Fruit fly (Drosophila melanogaster) whole organism, embryonic: Measurements from ENCODE around the gene MED27.

Source experiments
- BEAF-32 ChIP-seq: fragments of 200-800 bp; sonication (Bioruptor generic); optimal IDR thresholded peaks from 3 replicates; lab custom pipeline; 2017; ENCODE audit warnings: missing biosample characterization, missing genetic modification characterization, mild to moderate bottlenecking, moderate library complexity, missing genetic modification reagents
- Blimp-1 ChIP-seq: fragments of 200-800 bp; sonication (Bioruptor generic); optimal IDR thresholded peaks from 3 replicates; lab custom pipeline; 2018; ENCODE audit warnings: missing biosample characterization, missing genetic modification characterization, mild to moderate bottlenecking, moderate library complexity, missing genetic modification reagents
- CG10267 ChIP-seq: fragments of 200-800 bp; sonication (Bioruptor generic); optimal IDR thresholded peaks from 2 replicates; lab custom pipeline; 2018; ENCODE audit warnings: missing biosample characterization, mild to moderate bottlenecking, missing genetic modification characterization, moderate library complexity
- CG11398 ChIP-seq: fragments of 200-800 bp; sonication (Bioruptor generic); optimal IDR thresholded peaks from 2 replicates; lab custom pipeline; 2016; ENCODE audit warnings: missing biosample characterization, missing genetic modification characterization
- CG12391 ChIP-seq: fragments of 200-800 bp; sonication (Bioruptor generic); optimal IDR thresholded peaks from 3 replicates; lab custom pipeline; 2018; ENCODE audit warnings: missing biosample characterization, mild to moderate bottlenecking, missing genetic modification characterization, moderate library complexity
- CG14667 ChIP-seq: fragments of 200-800 bp; sonication (Bioruptor generic); IDR thresholded peaks from 2 replicates; pipeline ENCODE4 v1.3.6; 2022; ENCODE audit warnings: missing biosample characterization, missing genetic modification characterization
- CG15073 ChIP-seq: fragments of 200-800 bp; sonication (Bioruptor generic); optimal IDR thresholded peaks from 2 replicates; lab custom pipeline; 2016; ENCODE audit warnings: missing biosample characterization, missing genetic modification characterization
- CG15601 ChIP-seq: fragments of 200-800 bp; sonication (Bioruptor generic); optimal IDR thresholded peaks from 3 replicates; lab custom pipeline; 2019; ENCODE audit warnings: missing biosample characterization, mild to moderate bottlenecking, missing genetic modification characterization, moderate library complexity
- CG16863 ChIP-seq: fragments of 200-800 bp; sonication (Bioruptor generic); optimal IDR thresholded peaks from 3 replicates; lab custom pipeline; 2016; ENCODE audit warnings: missing biosample characterization, missing genetic modification characterization
- CG1832 ChIP-seq: fragments of 200-800 bp; sonication (Bioruptor generic); optimal IDR thresholded peaks from 2 replicates; lab custom pipeline; 2017; ENCODE audit warnings: missing biosample characterization, mild to moderate bottlenecking, missing genetic modification characterization, inconsistent platforms
- CG2678 ChIP-seq: fragments of 200-800 bp; sonication (Bioruptor generic); optimal IDR thresholded peaks from 3 replicates; lab custom pipeline; 2019; ENCODE audit warnings: missing biosample characterization, mild to moderate bottlenecking, missing genetic modification characterization, moderate library complexity
- CG31365 ChIP-seq: fragments of 200-800 bp; sonication (Bioruptor generic); optimal IDR thresholded peaks from 2 replicates; lab custom pipeline; 2018; ENCODE audit warnings: missing biosample characterization, mild to moderate bottlenecking, missing genetic modification characterization
- CG31388 ChIP-seq: fragments of 200-800 bp; sonication (Bioruptor generic); optimal IDR thresholded peaks from 2 replicates; lab custom pipeline; 2016; ENCODE audit warnings: missing biosample characterization, missing genetic modification characterization
- CG31441 ChIP-seq: fragments of 200-800 bp; sonication (Bioruptor generic); IDR thresholded peaks from 2 replicates; pipeline ENCODE4 v1.3.6; 2022; ENCODE audit warnings: missing biosample characterization, missing genetic modification characterization
- CG32772 ChIP-seq: fragments of 200-800 bp; sonication (Bioruptor generic); IDR thresholded peaks from 2 replicates; pipeline ENCODE4 v1.3.6; 2022; ENCODE audit warnings: missing biosample characterization, missing genetic modification characterization
- CG3407 ChIP-seq: fragments of 200-800 bp; sonication (Bioruptor generic); optimal IDR thresholded peaks from 2 replicates; lab custom pipeline; 2018; ENCODE audit warnings: missing biosample characterization, mild to moderate bottlenecking, missing genetic modification characterization
- CG6254 ChIP-seq: fragments of 200-800 bp; sonication (Bioruptor generic); optimal IDR thresholded peaks from 3 replicates; lab custom pipeline; 2017; ENCODE audit warnings: mild to moderate bottlenecking, missing biosample characterization, missing genetic modification reagents, missing genetic modification characterization
- CG8478 ChIP-seq: fragments of >200 bp; optimal IDR thresholded peaks from 2 replicates; lab custom pipeline; 2018
- CG8924 ChIP-seq: fragments of 200-800 bp; optimal IDR thresholded peaks from 3 replicates; lab custom pipeline; 2019; ENCODE audit warnings: missing biosample characterization, mild to moderate bottlenecking, missing genetic modification characterization, moderate library complexity
- CoRest ChIP-seq: fragments of 200-800 bp; sonication (Bioruptor generic); optimal IDR thresholded peaks from 3 replicates; lab custom pipeline; 2018; ENCODE audit warnings: missing biosample characterization, mild to moderate bottlenecking, missing genetic modification characterization, moderate library complexity
- Dbx ChIP-seq: fragments of 200-800 bp; sonication (Bioruptor generic); IDR thresholded peaks from 3 replicates; pipeline ENCODE4 v1.3.6; 2022; ENCODE audit warnings: missing biosample characterization, missing genetic modification characterization
- Dp ChIP-seq: fragments of 200-800 bp; sonication (Bioruptor generic); optimal IDR thresholded peaks from 2 replicates; lab custom pipeline; 2018; ENCODE audit warnings: missing biosample characterization, mild to moderate bottlenecking, missing genetic modification characterization, moderate library complexity
- Ets65A ChIP-seq: fragments of 200-800 bp; sonication (Bioruptor generic); peaks from one replicate; lab custom pipeline; 2016; ENCODE audit warnings: missing biosample characterization, missing genetic modification characterization
- HmgZ ChIP-seq: fragments of 200-800 bp; sonication (Bioruptor generic); optimal IDR thresholded peaks from 2 replicates; lab custom pipeline; 2018; ENCODE audit warnings: missing biosample characterization, mild to moderate bottlenecking, missing genetic modification characterization
- Nf-YC ChIP-seq: fragments of 200-800 bp; optimal IDR thresholded peaks from 3 replicates; lab custom pipeline; 2019; ENCODE audit warnings: missing biosample characterization, mild to moderate bottlenecking, missing genetic modification characterization, moderate library complexity
- Oaz ChIP-seq: fragments of 200-800 bp; sonication (Bioruptor generic); IDR thresholded peaks from 2 replicates; pipeline ENCODE4 v1.3.6; 2022; ENCODE audit warnings: missing biosample characterization, missing genetic modification characterization
- Optix ChIP-seq: fragments of 200-800 bp; sonication (Bioruptor generic); IDR thresholded peaks from 3 replicates; pipeline ENCODE4 v1.3.6; 2022; ENCODE audit warnings: missing biosample characterization, missing genetic modification characterization
- Pdp1 ChIP-seq, 2 experiments: fragments of 200-800 bp; sonication (Bioruptor generic); optimal IDR thresholded peaks; 3 replicates each; lab custom pipeline; 2016; ENCODE audit warnings: missing biosample characterization in 2 of 2, missing genetic modification characterization in 2 of 2, mild to moderate bottlenecking in 1 of 2, moderate library complexity in 1 of 2
- Sox100B ChIP-seq: fragments of 200-800 bp; sonication (Bioruptor generic); optimal IDR thresholded peaks from 3 replicates; lab custom pipeline; 2018; ENCODE audit warnings: missing biosample characterization, mild to moderate bottlenecking, missing genetic modification characterization
- Taf1 ChIP-seq: fragments of 200-800 bp; sonication (Bioruptor generic); IDR thresholded peaks from 2 replicates; pipeline ENCODE4 v1.3.6; 2022; ENCODE audit warnings: missing biosample characterization, missing genetic modification characterization
- amos ChIP-seq: fragments of 200-800 bp; sonication (Bioruptor generic); IDR thresholded peaks from 2 replicates; pipeline ENCODE4 v1.3.6; 2022; ENCODE audit warnings: missing biosample characterization, missing genetic modification characterization; ENCODE audit not compliant: partially characterized antibody
- aop ChIP-seq: fragments of 200-800 bp; sonication (Bioruptor generic); IDR thresholded peaks from 2 replicates; pipeline ENCODE4 v1.3.6; 2022; ENCODE audit warnings: missing biosample characterization, missing genetic modification characterization
- croc ChIP-seq: fragments of 200-800 bp; sonication (Bioruptor generic); conservative IDR thresholded peaks from 3 replicates; pipeline ENCODE4 v1.3.6; 2022; ENCODE audit warnings: missing biosample characterization, missing genetic modification characterization
- fd3F ChIP-seq: fragments of 200-800 bp; sonication (Bioruptor generic); optimal IDR thresholded peaks from 2 replicates; lab custom pipeline; 2018; ENCODE audit warnings: missing biosample characterization, mild to moderate bottlenecking, missing genetic modification characterization, moderate library complexity
- ftz-f1 ChIP-seq: fragments of 200-800 bp; sonication (Bioruptor generic); optimal IDR thresholded peaks from 2 replicates; lab custom pipeline; 2016; ENCODE audit warnings: missing biosample characterization, missing genetic modification characterization
- hkb ChIP-seq, 2 experiments: fragments of 200-800 bp in 1 of 2; fragments of >200 bp in 1 of 2; sonication (Bioruptor generic) in 1 of 2; IDR thresholded peaks in 1 of 2; optimal IDR thresholded peaks in 1 of 2; 2 replicates each; pipeline versions ENCODE4 v1.3.6 to Lab custom; 2017 to 2022; ENCODE audit warnings: missing biosample characterization in 1 of 2, missing genetic modification characterization in 1 of 2
- ind ChIP-seq: fragments of 200-800 bp; sonication (Bioruptor generic); optimal IDR thresholded peaks from 3 replicates; lab custom pipeline; 2016; ENCODE audit warnings: missing biosample characterization, missing genetic modification characterization
- ken ChIP-seq: fragments of 200-800 bp; sonication (Bioruptor generic); IDR thresholded peaks from 3 replicates; pipeline ENCODE4 v1.3.6; 2022; ENCODE audit warnings: missing biosample characterization, missing genetic modification characterization
- klu ChIP-seq: fragments of 200-800 bp; sonication (Bioruptor generic); IDR thresholded peaks from 2 replicates; pipeline ENCODE4 v1.3.6; 2022; ENCODE audit warnings: missing biosample characterization, missing genetic modification characterization
- knrl ChIP-seq: fragments of 200-800 bp; sonication (Bioruptor generic); IDR thresholded peaks from 3 replicates; pipeline ENCODE4 v1.3.6; 2022; ENCODE audit warnings: missing biosample characterization, missing genetic modification characterization; ENCODE audit not compliant: partially characterized antibody
- maf-S ChIP-seq: fragments of 200-800 bp; sonication (Bioruptor generic); optimal IDR thresholded peaks from 2 replicates; lab custom pipeline; 2016; ENCODE audit warnings: missing biosample characterization, missing genetic modification characterization
- nom ChIP-seq: fragments of 200-800 bp; sonication (Bioruptor generic); optimal IDR thresholded peaks from 2 replicates; lab custom pipeline; 2017; ENCODE audit warnings: missing biosample characterization, missing genetic modification characterization, mild to moderate bottlenecking, moderate library complexity, missing genetic modification reagents
- pb ChIP-seq: fragments of 200-800 bp; sonication (Bioruptor generic); optimal IDR thresholded peaks from 3 replicates; lab custom pipeline; 2016; ENCODE audit warnings: missing biosample characterization, missing genetic modification characterization
- pum ChIP-seq: fragments of 200-800 bp; sonication (Bioruptor generic); optimal IDR thresholded peaks from 2 replicates; lab custom pipeline; 2016; ENCODE audit warnings: missing biosample characterization, missing genetic modification characterization
- row ChIP-seq: fragments of 200-800 bp; sonication (Bioruptor generic); IDR thresholded peaks from 3 replicates; pipeline ENCODE4 v1.3.6; 2022; ENCODE audit warnings: missing biosample characterization, missing genetic modification characterization
- sens ChIP-seq: fragments of 200-800 bp; sonication (Bioruptor generic); peaks from one replicate; lab custom pipeline; 2016; ENCODE audit warnings: missing biosample characterization, missing genetic modification characterization
- sqz ChIP-seq: fragments of 200-800 bp; sonication (Bioruptor generic); optimal IDR thresholded peaks from 3 replicates; lab custom pipeline; 2018; ENCODE audit warnings: missing biosample characterization, mild to moderate bottlenecking, missing genetic modification characterization
- sug ChIP-seq: fragments of 200-800 bp; optimal IDR thresholded peaks from 2 replicates; lab custom pipeline; 2019; ENCODE audit warnings: missing biosample characterization, mild to moderate bottlenecking, missing genetic modification characterization, moderate library complexity
- tio ChIP-seq: fragments of 200-800 bp; sonication (Bioruptor generic); optimal IDR thresholded peaks from 2 replicates; lab custom pipeline; 2017; ENCODE audit warnings: missing biosample characterization, missing genetic modification characterization, inconsistent platforms
- zen ChIP-seq: fragments of 200-800 bp; sonication (Bioruptor generic); optimal IDR thresholded peaks from 3 replicates; lab custom pipeline; 2018; ENCODE audit warnings: missing biosample characterization, mild to moderate bottlenecking, missing genetic modification characterization, moderate library complexity

Gene MED27

DNA sequence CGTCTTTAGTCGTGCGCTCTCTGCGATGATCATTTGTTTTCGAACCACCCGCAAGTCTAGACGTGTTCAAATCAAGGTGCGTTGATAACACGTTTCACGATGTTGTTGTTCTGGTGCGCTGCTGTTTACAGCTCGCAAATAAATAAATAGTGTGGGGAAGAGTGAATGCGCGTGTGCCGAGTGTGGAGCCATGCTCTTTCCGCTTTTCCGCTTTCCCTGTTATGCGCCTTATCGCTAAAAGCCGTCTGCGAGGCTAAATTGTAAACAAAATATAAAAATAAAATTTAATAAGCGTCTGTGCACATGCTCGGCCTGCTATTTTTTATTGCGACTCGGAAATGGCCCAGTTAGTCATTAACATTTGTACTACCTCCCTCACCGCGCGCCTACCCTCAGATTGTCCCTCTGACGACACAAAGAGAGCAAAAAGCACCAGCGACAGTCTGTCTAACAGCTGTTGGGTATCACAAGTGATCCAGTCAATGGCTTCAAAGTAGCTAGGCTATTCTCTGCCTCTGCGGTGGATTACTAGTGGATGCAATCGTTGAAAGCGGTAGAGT is 17.8 kb downstream of the MED27 start (continued):
- 0 out of 3 replicates have a peak, but pooled peaks have one; percentile 49 for TF ChIP-seq ken (GFP tag; lab: Robert Waterston, UW)
- no peak for TF ChIP-seq klu (GFP tag; lab: Robert Waterston, UW)
- TF ChIP-seq aop (GFP tag; lab: Robert Waterston, UW): no peak
- no peak for TF ChIP-seq Nf-YC (tag; lab: Kevin White, UChicago)
- TF ChIP-seq Blimp-1 (GFP tag; lab: Kevin White, UChicago): peak; percentile 76
- no peak for TF ChIP-seq Oaz (GFP tag; lab: Robert Waterston, UW)
- no peak for TF ChIP-seq CG15073 (GFP tag; lab: Kevin White, UChicago)
- peak; percentile 56 for TF ChIP-seq maf-S (GFP tag; lab: Kevin White, UChicago)
- TF ChIP-seq sug (tag; lab: Kevin White, UChicago): peak; percentile 98
- peak; percentile 40 for TF ChIP-seq pum (GFP tag; lab: Kevin White, UChicago)
- no peak for TF ChIP-seq CG8478 (lab: Kevin White, UChicago)
- no peak for TF ChIP-seq CG2678
- TF ChIP-seq CG31441 (GFP tag; lab: Robert Waterston, UW): peak; percentile 64; the same call in 1 of the 2 replicates
- TF ChIP-seq CG32772: no peak
- TF ChIP-seq tio (GFP tag; lab: Kevin White, UChicago): no peak
- no peak for TF ChIP-seq Sox100B (GFP tag; lab: Kevin White, UChicago)
- TF ChIP-seq CG31365 (tag; lab: Kevin White, UChicago): peak; percentile 87
- no peak for TF ChIP-seq row (GFP tag; lab: Robert Waterston, UW)
- TF ChIP-seq CoRest (tag; lab: Kevin White, UChicago): peak; percentile 61
- no peak for TF ChIP-seq nom
- TF ChIP-seq pb (GFP tag; lab: Kevin White, UChicago): peak; percentile 4
- TF ChIP-seq Dp (GFP tag; lab: Kevin White, UChicago): no peak
- TF ChIP-seq CG14667: no peak
- no peak for TF ChIP-seq croc (GFP tag; lab: Robert Waterston, UW)
- TF ChIP-seq CG10267 (tag; lab: Kevin White, UChicago): peak; percentile 44
- TF ChIP-seq hkb (optimal IDR thresholded peaks at IDR 0.05; lab: Kevin White, UChicago): no peak
- peak; percentile 78 for TF ChIP-seq hkb (GFP tag; IDR thresholded peaks at IDR 0.05; lab: Robert Waterston, UW)
- no peak for TF ChIP-seq BEAF-32 (GFP tag; lab: Kevin White, UChicago)
- peak; percentile 51 for TF ChIP-seq zen (tag; lab: Kevin White, UChicago)
- no peak for TF ChIP-seq fd3F (GFP tag; lab: Kevin White, UChicago)
- TF ChIP-seq CG12391 (tag; lab: Kevin White, UChicago): peak; percentile 38
- TF ChIP-seq Pdp1 (GFP tag; optimal IDR thresholded peaks at IDR 0.05; lab: Kevin White, UChicago): peak; percentile 30 to 83
- peak; percentile 82 for TF ChIP-seq CG8924
- TF ChIP-seq CG6254: peak; percentile 66
- no peak; the same call in 1 of the 2 replicates for TF ChIP-seq amos (GFP tag; lab: Robert Waterston, UW)
- peak; percentile 94 for TF ChIP-seq CG15601 (tag; lab: Kevin White, UChicago)
- no peak for TF ChIP-seq CG31388 (GFP tag; lab: Kevin White, UChicago)
- TF ChIP-seq ftz-f1: peak; percentile 71
- peak; percentile 20 for TF ChIP-seq ind (GFP tag; lab: Kevin White, UChicago)
- TF ChIP-seq Dbx (GFP tag; lab: Robert Waterston, UW): peak; percentile 52; the same call in 1 of the 3 replicates
- peak; percentile 46; the same call in 1 of the 3 replicates for TF ChIP-seq Optix (GFP tag; lab: Robert Waterston, UW)
- no peak for TF ChIP-seq CG1832
- peak; percentile 79 for TF ChIP-seq Ets65A (GFP tag; lab: Kevin White, UChicago)
- TF ChIP-seq sens (GFP tag; lab: Kevin White, UChicago): peak; percentile 95
- no peak for TF ChIP-seq sqz (GFP tag; lab: Kevin White, UChicago)
- peak; percentile 91 for TF ChIP-seq CG3407 (GFP tag; lab: Kevin White, UChicago)
- peak; percentile 67 for TF ChIP-seq CG16863 (GFP tag; lab: Kevin White, UChicago)
- peak; percentile 86 for TF ChIP-seq CG11398
- no peak for TF ChIP-seq knrl (GFP tag; lab: Robert Waterston, UW)
- 0 out of 2 replicates have a peak, but pooled peaks have one; percentile 16 for TF ChIP-seq Taf1 (GFP tag; lab: Robert Waterston, UW)
- TF ChIP-seq HmgZ (tag; lab: Kevin White, UChicago): peak; percentile 85
